Fruit fly (Drosophila melanogaster) whole organism, wandering third instar larva: Measurements from ENCODE around the gene CG10948.

Experiments used
- CG9705 ChIP-seq: fragments of 200-800 bp; sonication (Bioruptor generic); optimal IDR thresholded peaks from 2 replicates; lab custom pipeline; 2018; ENCODE audit warnings: missing biosample characterization, mild to moderate bottlenecking, missing genetic modification characterization
- Dif ChIP-seq: fragments of 200-275, 200-300 bp; sonication (Bioruptor generic); optimal IDR thresholded peaks from 2 replicates; lab custom pipeline; 2018; ENCODE audit warnings: missing biosample characterization, missing genetic modification characterization; ENCODE audit not compliant: partially characterized antibody
- GATAd ChIP-seq: sonication (Bioruptor generic); optimal IDR thresholded peaks from 2 replicates; lab custom pipeline; 2016; ENCODE audit warnings: missing biosample characterization, missing genetic modification characterization
- Mio ChIP-seq: sonication (Bioruptor generic); optimal IDR thresholded peaks from 2 replicates; lab custom pipeline; 2016; ENCODE audit warnings: missing biosample characterization, missing genetic modification characterization
- Myc ChIP-seq: fragments of >200 bp; optimal IDR thresholded peaks from 2 replicates; lab custom pipeline; 2017
- Sp1 ChIP-seq: fragments of 200-800 bp; sonication (Bioruptor generic); optimal IDR thresholded peaks from 3 replicates; lab custom pipeline; 2019; ENCODE audit warnings: missing biosample characterization, mild to moderate bottlenecking, missing genetic modification characterization, moderate library complexity
- ey ChIP-seq: fragments of 200-800 bp; sonication (Bioruptor generic); optimal IDR thresholded peaks from 2 replicates; lab custom pipeline; 2016; ENCODE audit warnings: missing biosample characterization, missing genetic modification characterization
- jim ChIP-seq: fragments of 175-275, 200-325 bp; sonication (Bioruptor generic); optimal IDR thresholded peaks from 2 replicates; lab custom pipeline; 2016; ENCODE audit warnings: missing biosample characterization, mild to moderate bottlenecking, missing genetic modification characterization
- lola ChIP-seq: fragments of >200 bp; optimal IDR thresholded peaks from 2 replicates; lab custom pipeline; 2017; ENCODE audit warnings: missing biosample characterization, missing genetic modification characterization
- woc ChIP-seq: sonication (Bioruptor generic); optimal IDR thresholded peaks from 2 replicates; lab custom pipeline; 2016; ENCODE audit warnings: missing biosample characterization, mild to moderate bottlenecking, missing genetic modification characterization

The CG10948 gene

DNA sequence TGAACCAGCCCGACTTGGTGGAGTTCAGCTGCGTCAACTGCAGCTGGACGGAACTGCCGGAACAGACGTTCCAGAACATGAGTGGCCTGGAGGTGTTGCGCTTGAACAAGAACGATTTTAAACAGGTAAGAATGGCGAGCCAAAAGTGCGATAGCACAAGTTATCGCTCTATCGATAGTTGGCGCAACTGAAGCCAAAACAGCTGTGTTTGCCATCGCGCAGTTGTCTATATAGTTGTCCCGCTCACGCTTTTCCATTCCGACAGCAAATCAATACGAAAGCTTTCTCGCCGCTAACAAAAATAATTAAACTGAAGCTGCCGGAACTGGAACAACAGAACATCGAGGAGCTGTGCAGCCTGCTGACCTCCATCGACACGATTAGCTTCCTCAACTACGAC, 55.4 kb downstream of the CG10948 start:
- TF ChIP-seq Myc (lab: Kevin White, UChicago) (no peak), Dif (GFP tag; lab: Kevin White, UChicago) (no peak), GATAd (GFP tag; lab: Kevin White, UChicago) (no peak), woc (no peak), ey (GFP tag; lab: Kevin White, UChicago) (no peak), CG9705 (GFP tag; lab: Kevin White, UChicago) (no peak), Mio (GFP tag; lab: Kevin White, UChicago) (no peak), jim (GFP tag; lab: Kevin White, UChicago) (no peak), lola (no peak), Sp1 (GFP tag; lab: Kevin White, UChicago) (no peak)
